Worm (Caenorhabditis elegans): ENCODE measurements around the gene prx-19.
A peak's percentile ranks its signal among the peaks of the same experiment; 100 is the strongest.

prx-19 gene

ce11 chrIII:8795595-8796141, 13.4 kb downstream of the prx-19 start:
- TF ChIP-seq unc-39 (tag; optimal IDR thresholded peaks at IDR 0.05) = peak; percentile 64
- TF ChIP-seq ama-1 (optimal IDR thresholded peaks at IDR 0.05) = peak; percentile 82
- peak; percentile 97 for TF ChIP-seq fos-1 (tag; optimal IDR thresholded peaks at IDR 0.05)
- TF ChIP-seq nhr-23 (tag; optimal IDR thresholded peaks at IDR 0.05) = no peak
- peak; percentile 90 for TF ChIP-seq nhr-129 (tag; optimal IDR thresholded peaks at IDR 0.05)
- no peak for TF ChIP-seq nhr-12 (tag; optimal IDR thresholded peaks at IDR 0.05)
- TF ChIP-seq mdl-1 (tag; optimal IDR thresholded peaks at IDR 0.05) = peak; percentile 91 to 94
- TF ChIP-seq mab-5 (tag; optimal IDR thresholded peaks at IDR 0.05) = peak; percentile 87
- TF ChIP-seq sma-9 (GFP tag; optimal IDR thresholded peaks at IDR 0.05) = peak; percentile 99
- peak; percentile 84 for TF ChIP-seq sma-9 (tag; optimal IDR thresholded peaks at IDR 0.05)
- TF ChIP-seq gmeb-1 (tag; optimal IDR thresholded peaks at IDR 0.05) = peak; percentile 77
- peak; percentile 96 for TF ChIP-seq crh-2 (tag; optimal IDR thresholded peaks at IDR 0.05)
- TF ChIP-seq ZK546.5 (tag; optimal IDR thresholded peaks at IDR 0.05) = peak; percentile 63
- TF ChIP-seq lin-11 (tag; optimal IDR thresholded peaks at IDR 0.05) = peak; percentile 87
- peak; percentile 97 for TF ChIP-seq egl-27 (tag; optimal IDR thresholded peaks at IDR 0.05)
- peak; percentile 98 for TF ChIP-seq sem-4 (tag; optimal IDR thresholded peaks at IDR 0.05)
- TF ChIP-seq nhr-25 (tag; optimal IDR thresholded peaks at IDR 0.05) = peak; percentile 97
- peak; percentile 98 for TF ChIP-seq zag-1 (tag; optimal IDR thresholded peaks at IDR 0.05)
- peak; percentile 95 for TF ChIP-seq lin-13 (GFP tag; optimal IDR thresholded peaks at IDR 0.05)
- peak; percentile 87 for TF ChIP-seq blmp-1 (tag; optimal IDR thresholded peaks at IDR 0.05; ENCODE audit: insufficient read depth)
- TF ChIP-seq elt-3 (tag; optimal IDR thresholded peaks at IDR 0.05) = no peak
- TF ChIP-seq ceh-82 (tag; optimal IDR thresholded peaks at IDR 0.05) = peak; percentile 39
- TF ChIP-seq ceh-16 (tag; optimal IDR thresholded peaks at IDR 0.05) = peak; percentile 67
- TF ChIP-seq nhr-6 (tag; optimal IDR thresholded peaks at IDR 0.05) = peak; percentile 94
- peak; percentile 85 for TF ChIP-seq alr-1 (tag; optimal IDR thresholded peaks at IDR 0.05)
- TF ChIP-seq R02D3.7 (tag; optimal IDR thresholded peaks at IDR 0.05) = peak; percentile 31
- TF ChIP-seq nhr-10 (tag; optimal IDR thresholded peaks at IDR 0.05) = peak; percentile 29
- TF ChIP-seq lsy-2 (tag; optimal IDR thresholded peaks at IDR 0.05) = peak; percentile 83 to 95
- peak; percentile 54 for TF ChIP-seq nhr-237 (tag; optimal IDR thresholded peaks at IDR 0.05)
- peak; percentile 98 for TF ChIP-seq unc-62 (GFP tag; optimal IDR thresholded peaks at IDR 0.05)
- peak; percentile 96 for TF ChIP-seq ztf-4 (tag; optimal IDR thresholded peaks at IDR 0.05)
- TF ChIP-seq Y55F3AM.14 (GFP tag; optimal IDR thresholded peaks at IDR 0.05) = peak; percentile 94
- TF ChIP-seq ztf-1 (GFP tag; conservative IDR thresholded peaks at IDR 0.05) = no peak
- TF ChIP-seq lin-39 (tag; optimal IDR thresholded peaks at IDR 0.05) = peak; percentile 48
- peak; percentile 99 for TF ChIP-seq F13H6.1 (tag; optimal IDR thresholded peaks at IDR 0.05)
- TF ChIP-seq nhr-77 (tag; optimal IDR thresholded peaks at IDR 0.05) = peak; percentile 65
- TF ChIP-seq elt-1 (tag; optimal IDR thresholded peaks at IDR 0.05) = no peak
- TF ChIP-seq skn-1 (tag; optimal IDR thresholded peaks at IDR 0.05) = no peak
- TF ChIP-seq nhr-11 (tag; optimal IDR thresholded peaks at IDR 0.05) = no peak
- no peak for TF ChIP-seq aly-2 (tag; optimal IDR thresholded peaks at IDR 0.05)
- peak; percentile 13 for TF ChIP-seq ztf-11 (tag; optimal IDR thresholded peaks at IDR 0.05)
- TF ChIP-seq snpc-4 (tag; optimal IDR thresholded peaks at IDR 0.05) = peak; percentile 95
- TF ChIP-seq C34F6.9 (tag; optimal IDR thresholded peaks at IDR 0.05) = peak; percentile 97
- no peak for TF ChIP-seq mbf-1 (tag; optimal IDR thresholded peaks at IDR 0.05)
- TF ChIP-seq unc-55 (GFP tag; optimal IDR thresholded peaks at IDR 0.05) = peak; percentile 96
- TF ChIP-seq peb-1 (tag; optimal IDR thresholded peaks at IDR 0.05) = no peak
- peak; percentile 96 for TF ChIP-seq sma-3 (GFP tag; optimal IDR thresholded peaks at IDR 0.05)
- no peak for TF ChIP-seq dmd-4 (tag; optimal IDR thresholded peaks at IDR 0.05)
- peak; percentile 98 for TF ChIP-seq nhr-21 (tag; optimal IDR thresholded peaks at IDR 0.05)

All from whole organism, L2 larva.